Worm (Caenorhabditis elegans) whole organism, L1 larva: ENCODE data around the gene nos-3.
A peak's percentile ranks its signal among the peaks of the same experiment; 100 is the strongest.

Source experiments
- C04F5.9 ChIP-seq: sonication (generic microtip); optimal IDR thresholded peaks from 2 replicates; lab custom pipeline; 2016; ENCODE audit warnings: missing genetic modification characterization, missing compliant biosample characterization
- F16B12.6 ChIP-seq: fragments of 150-350 bp; optimal IDR thresholded peaks from 2 replicates; lab custom pipeline; 2014; ENCODE audit warnings: missing biosample characterization, missing genetic modification characterization
- aha-1 ChIP-seq: fragments of 150-350 bp; optimal IDR thresholded peaks from 2 replicates; lab custom pipeline; 2014; ENCODE audit warnings: missing biosample characterization, missing genetic modification characterization
- alr-1 ChIP-seq: fragments of 200-800 bp; sonication (Bioruptor generic); optimal IDR thresholded peaks from 2 replicates; lab custom pipeline; 2018; ENCODE audit warnings: borderline replicate concordance, mild to moderate bottlenecking, missing genetic modification characterization, missing compliant biosample characterization
- aly-2 ChIP-seq: fragments of 150-350 bp; optimal IDR thresholded peaks from 2 replicates; lab custom pipeline; 2014; ENCODE audit warnings: missing biosample characterization, missing genetic modification characterization
- blmp-1 ChIP-seq: fragments of 150-350 bp; optimal IDR thresholded peaks from 2 replicates; lab custom pipeline; 2014; ENCODE audit warnings: missing biosample characterization, missing genetic modification characterization
- ceh-8 ChIP-seq: fragments of 200-800 bp; sonication (Bioruptor generic); optimal IDR thresholded peaks from 2 replicates; lab custom pipeline; 2018; ENCODE audit warnings: mild to moderate bottlenecking, missing genetic modification characterization, moderate library complexity, missing compliant biosample characterization
- ceh-82 ChIP-seq, 3 experiments: fragments of 150-350 bp in 1 of 3; sonication (generic microtip) in 2 of 3; optimal IDR thresholded peaks; 2 replicates each; lab custom pipeline; 2014 to 2017; ENCODE audit warnings: missing biosample characterization in 3 of 3, missing genetic modification characterization in 3 of 3
- ces-1 ChIP-seq: fragments of 150-350 bp; optimal IDR thresholded peaks from 2 replicates; lab custom pipeline; 2014; ENCODE audit warnings: missing biosample characterization, missing genetic modification reagents, missing genetic modification characterization
- efl-1 ChIP-seq, 4 experiments: fragments of 150-350 bp; optimal IDR thresholded peaks in 3 of 4; peaks in 1 of 4; 1 replicate in 1 of 4; 2 replicates in 3 of 4; lab custom pipeline; 2014; ENCODE audit warnings: missing biosample characterization in 2 of 4, missing genetic modification characterization in 2 of 4, missing genetic modification reagents in 2 of 4
- efl-3 ChIP-seq: fragments of 200-800 bp; sonication (Bioruptor generic); optimal IDR thresholded peaks from 2 replicates; lab custom pipeline; 2018; ENCODE audit warnings: mild to moderate bottlenecking, missing genetic modification characterization, missing compliant biosample characterization
- elt-2 ChIP-seq: sonication (generic microtip); optimal IDR thresholded peaks from 2 replicates; lab custom pipeline; 2016; ENCODE audit warnings: missing genetic modification characterization, mild to moderate bottlenecking, inconsistent platforms, missing compliant biosample characterization, missing genetic modification reagents
- fkh-8 ChIP-seq: sonication (generic microtip); optimal IDR thresholded peaks from 2 replicates; lab custom pipeline; 2016; ENCODE audit warnings: mild to moderate bottlenecking, missing genetic modification characterization, missing compliant biosample characterization
- jun-1 ChIP-seq: fragments of 150-350 bp; optimal IDR thresholded peaks from 2 replicates; lab custom pipeline; 2014; ENCODE audit warnings: missing biosample characterization, missing genetic modification reagents, missing genetic modification characterization
- lin-14 ChIP-seq: fragments of 200-800 bp; sonication (Bioruptor generic); optimal IDR thresholded peaks from 2 replicates; lab custom pipeline; 2018; ENCODE audit warnings: mild to moderate bottlenecking, missing genetic modification characterization, moderate library complexity, missing compliant biosample characterization
- lin-15B ChIP-seq: fragments of 150-350 bp; sonication (generic microtip); optimal IDR thresholded peaks from 3 replicates; lab custom pipeline; 2014; ENCODE audit warnings: missing biosample characterization, missing genetic modification characterization
- lin-39 ChIP-seq: fragments of 150-350 bp; optimal IDR thresholded peaks from 2 replicates; lab custom pipeline; 2014; ENCODE audit warnings: missing biosample characterization, missing genetic modification reagents, missing genetic modification characterization
- mdl-1 ChIP-seq, 2 experiments: fragments of 150-350 bp; optimal IDR thresholded peaks; 2 replicates each; lab custom pipeline; 2014 to 2017; ENCODE audit warnings: missing biosample characterization in 2 of 2, missing genetic modification characterization in 2 of 2, inconsistent platforms in 1 of 2
- mef-2 ChIP-seq: fragments of 150-350 bp; optimal IDR thresholded peaks from 2 replicates; lab custom pipeline; 2014; ENCODE audit warnings: missing biosample characterization, missing genetic modification characterization
- nhr-19 ChIP-seq: fragments of 200-800 bp; sonication (Bioruptor generic); conservative IDR thresholded peaks from 2 replicates; pipeline ENCODE4 v1.3.6; 2022; ENCODE audit warnings: missing genetic modification characterization, missing compliant biosample characterization
- nhr-20 ChIP-seq: sonication (generic microtip); optimal IDR thresholded peaks from 2 replicates; lab custom pipeline; 2016; ENCODE audit warnings: mild to moderate bottlenecking, missing genetic modification characterization, missing compliant biosample characterization
- nhr-47 ChIP-seq: sonication (generic microtip); optimal IDR thresholded peaks from 2 replicates; lab custom pipeline; 2016; ENCODE audit warnings: mild to moderate bottlenecking, missing genetic modification characterization, moderate library complexity, missing compliant biosample characterization
- nhr-76 ChIP-seq: sonication (generic microtip); optimal IDR thresholded peaks from 2 replicates; lab custom pipeline; 2017; ENCODE audit warnings: missing biosample characterization, missing genetic modification characterization
- nhr-77 ChIP-seq: fragments of 150-350 bp; optimal IDR thresholded peaks from 2 replicates; lab custom pipeline; 2014; ENCODE audit warnings: missing biosample characterization, missing genetic modification characterization
- nhr-84 ChIP-seq: sonication (generic microtip); optimal IDR thresholded peaks from 2 replicates; lab custom pipeline; 2017; ENCODE audit warnings: missing biosample characterization, missing genetic modification characterization
- skn-1 ChIP-seq: fragments of 150-350 bp; optimal IDR thresholded peaks from 2 replicates; lab custom pipeline; 2014; ENCODE audit warnings: missing biosample characterization, missing genetic modification characterization
- sox-4 ChIP-seq: sonication (generic microtip); optimal IDR thresholded peaks from 2 replicates; lab custom pipeline; 2016; ENCODE audit warnings: missing genetic modification characterization, missing compliant biosample characterization
- sup-37 ChIP-seq: fragments of 200-800 bp; sonication (Bioruptor generic); optimal IDR thresholded peaks from 2 replicates; lab custom pipeline; 2018; ENCODE audit warnings: mild to moderate bottlenecking, missing genetic modification characterization, missing compliant biosample characterization
- tbx-2 ChIP-seq: sonication (generic microtip); optimal IDR thresholded peaks from 2 replicates; lab custom pipeline; 2016; ENCODE audit warnings: missing genetic modification characterization, missing compliant biosample characterization
- tlp-1 ChIP-seq: fragments of 150-350 bp; optimal IDR thresholded peaks from 2 replicates; lab custom pipeline; 2014; ENCODE audit warnings: missing biosample characterization, missing genetic modification characterization
- unc-62 ChIP-seq: fragments of 150-350 bp; optimal IDR thresholded peaks from 2 replicates; lab custom pipeline; 2014; ENCODE audit warnings: missing biosample characterization, missing genetic modification reagents, missing genetic modification characterization
- unc-86 ChIP-seq: sonication (generic microtip); optimal IDR thresholded peaks from 2 replicates; lab custom pipeline; 2016; ENCODE audit warnings: missing genetic modification characterization, missing compliant biosample characterization
- ztf-11 ChIP-seq, 2 experiments: sonication (generic microtip); optimal IDR thresholded peaks; 2 replicates each; lab custom pipeline; 2016 to 2017; ENCODE audit warnings: missing genetic modification characterization in 2 of 2, missing biosample characterization in 1 of 2, missing compliant biosample characterization in 1 of 2
- ztf-4 ChIP-seq: fragments of 150-350 bp; optimal IDR thresholded peaks from 2 replicates; lab custom pipeline; 2014; ENCODE audit warnings: missing biosample characterization, missing genetic modification characterization

Gene nos-3

ce11 chrII:9791185-9791584 lies 45.1 kb downstream of the nos-3 start (continued):
- TF ChIP-seq ztf-11 (tag; optimal IDR thresholded peaks at IDR 0.05; lab: Kevin White, UChicago) (no peak), C04F5.9 (tag; lab: Kevin White, UChicago) (no peak), sox-4 (tag; lab: Kevin White, UChicago) (no peak), ztf-4 (tag; lab: Kevin White, UChicago) (no peak), ceh-8 (GFP tag; lab: Kevin White, UChicago) (no peak), ces-1 (GFP tag; lab: Kevin White, UChicago) (no peak), F16B12.6 (tag; lab: Kevin White, UChicago) (no peak), lin-39 (no peak), lin-14 (peak; percentile 31), fkh-8 (tag; lab: Kevin White, UChicago) (no peak), sup-37 (GFP tag; lab: Kevin White, UChicago) (no peak), tlp-1 (tag; lab: Kevin White, UChicago) (no peak), nhr-19 (GFP tag; lab: Robert Waterston, UW) (no peak), nhr-76 (tag; lab: Kevin White, UChicago) (no peak), mdl-1 (tag; optimal IDR thresholded peaks at IDR 0.05; lab: Kevin White, UChicago) (no peak), lin-15B (no peak), efl-1 (optimal IDR thresholded peaks at IDR 0.05; lab: Kevin White, UChicago) (no peak), efl-1 (GFP tag; optimal IDR thresholded peaks at IDR 0.05 in 1 of 2; lab: Kevin White, UChicago) (peak in 1 of 2 experiments; percentile 4), aly-2 (tag; lab: Kevin White, UChicago) (no peak), nhr-77 (tag; lab: Kevin White, UChicago) (no peak), ceh-82 (tag; optimal IDR thresholded peaks at IDR 0.05; lab: Kevin White, UChicago) (no peak), nhr-47 (no peak), tbx-2 (tag; lab: Kevin White, UChicago) (no peak), mef-2 (no peak), skn-1 (no peak), alr-1 (tag; lab: Kevin White, UChicago) (no peak), elt-2 (peak; percentile 95), unc-86 (no peak), blmp-1 (tag; lab: Kevin White, UChicago) (no peak), unc-62 (no peak)

ce11 chrII:9793197-9793596 lies 47.1 kb downstream of the nos-3 start, which contains the start of gene cyp-13A3:
Gene cyp-13A3 (minus strand): TSS chrII:9793297.
- TF ChIP-seq nhr-20 (tag; lab: Kevin White, UChicago) = peak; percentile 70
- TF ChIP-seq nhr-84 (tag; lab: Kevin White, UChicago) = no peak

ce11 chrII:9797664-9798063 lies 51.5 kb downstream of the nos-3 start, which contains the start of gene cyp-13A4:
Gene cyp-13A4 (minus strand): TSS chrII:9797740.
- no peak for TF ChIP-seq aha-1
- no peak for TF ChIP-seq nhr-76 (tag; lab: Kevin White, UChicago)
- TF ChIP-seq efl-3 (GFP tag; lab: Kevin White, UChicago) = no peak
- no peak for TF ChIP-seq lin-39
- no peak for TF ChIP-seq jun-1 (tag; lab: Kevin White, UChicago)
- TF ChIP-seq sox-4 (tag; lab: Kevin White, UChicago) = no peak
- no peak for TF ChIP-seq lin-15B
